Worm (Caenorhabditis elegans): ENCODE results near the gene srz-78.

ce11 chrIV:3505940-3506339, 14.4 kb downstream of the srz-78 start:
- TF ChIP-seq flt-1 (GFP tag; IDR thresholded peaks at IDR 0.05) (no peak), ama-1 (optimal IDR thresholded peaks at IDR 0.05) (peak; percentile 41), ceh-36 (tag; optimal IDR thresholded peaks at IDR 0.05) (no peak), tra-4 (tag; optimal IDR thresholded peaks at IDR 0.05) (no peak), tbx-11 (GFP tag; IDR thresholded peaks at IDR 0.05) (no peak), ceh-13 (GFP tag; optimal IDR thresholded peaks at IDR 0.05) (no peak), tbx-37 (GFP tag; conservative IDR thresholded peaks at IDR 0.05) (no peak), hmg-4 (GFP tag; optimal IDR thresholded peaks at IDR 0.05) (no peak), scrt-1 (GFP tag; IDR thresholded peaks at IDR 0.05) (no peak), B0310.2 (tag; optimal IDR thresholded peaks at IDR 0.05) (no peak), hmbx-1 (tag; optimal IDR thresholded peaks at IDR 0.05) (no peak)

Measured in whole organism, early embryonic.